Worm (Caenorhabditis elegans) whole organism, mixed stage, embryonic: ENCODE measurements around the gene R10E4.11.

ENCODE experiments used
- M03D4.4 ChIP-seq: sonication (generic microtip); optimal IDR thresholded peaks from 2 replicates; lab custom pipeline; 2017; ENCODE audit warnings: mild to moderate bottlenecking, missing genetic modification characterization, missing compliant biosample characterization
- bed-3 ChIP-seq: fragments of 200-800 bp; sonication (Bioruptor generic); optimal IDR thresholded peaks from 3 replicates; lab custom pipeline; 2018; ENCODE audit warnings: mild to moderate bottlenecking, missing genetic modification characterization, moderate library complexity, missing compliant biosample characterization
- blmp-1 ChIP-seq: fragments of 150-350 bp; optimal IDR thresholded peaks from 2 replicates; lab custom pipeline; 2014; ENCODE audit warnings: missing biosample characterization, missing genetic modification characterization
- ceh-39 ChIP-seq: fragments of 150-350 bp; optimal IDR thresholded peaks from 2 replicates; lab custom pipeline; 2014; ENCODE audit warnings: missing biosample characterization, missing genetic modification characterization
- ceh-43 ChIP-seq: fragments of 200-800 bp; sonication (Bioruptor generic); optimal IDR thresholded peaks from 2 replicates; lab custom pipeline; 2018; ENCODE audit warnings: mild to moderate bottlenecking, missing genetic modification characterization, moderate library complexity, missing compliant biosample characterization
- ceh-83 ChIP-seq: fragments of 200-800 bp; sonication (Bioruptor generic); optimal IDR thresholded peaks from 2 replicates; lab custom pipeline; 2018; ENCODE audit warnings: mild to moderate bottlenecking, missing genetic modification characterization, missing compliant biosample characterization
- ces-1 ChIP-seq: fragments of 150-350 bp; optimal IDR thresholded peaks from 2 replicates; lab custom pipeline; 2014; ENCODE audit warnings: missing biosample characterization, missing genetic modification reagents, missing genetic modification characterization
- cnd-1 ChIP-seq: fragments of 200-800 bp; sonication (Bioruptor generic); optimal IDR thresholded peaks from 2 replicates; lab custom pipeline; 2018; ENCODE audit warnings: mild to moderate bottlenecking, missing genetic modification characterization, missing compliant biosample characterization
- drap-1 ChIP-seq: fragments of 200-800 bp; sonication (Bioruptor generic); optimal IDR thresholded peaks from 3 replicates; lab custom pipeline; 2018; ENCODE audit warnings: mild to moderate bottlenecking, missing genetic modification characterization, missing compliant biosample characterization
- elt-3 ChIP-seq: fragments of 150-350 bp; optimal IDR thresholded peaks from 2 replicates; lab custom pipeline; 2014; ENCODE audit warnings: missing biosample characterization, missing genetic modification characterization
- ham-2 ChIP-seq: fragments of 200-800 bp; sonication (Bioruptor generic); optimal IDR thresholded peaks from 2 replicates; lab custom pipeline; 2018; ENCODE audit warnings: mild to moderate bottlenecking, missing genetic modification characterization, missing compliant biosample characterization
- hlh-1 ChIP-seq: fragments of 150-350 bp; optimal IDR thresholded peaks from 2 replicates; lab custom pipeline; 2014; ENCODE audit warnings: missing biosample characterization, missing genetic modification reagents, missing genetic modification characterization
- lin-13 ChIP-seq: fragments of 150-350 bp; optimal IDR thresholded peaks from 2 replicates; lab custom pipeline; 2014; ENCODE audit warnings: missing biosample characterization, missing genetic modification characterization
- lsy-2 ChIP-seq: fragments of 150-350 bp; optimal IDR thresholded peaks from 2 replicates; lab custom pipeline; 2014; ENCODE audit warnings: missing biosample characterization, missing genetic modification characterization
- mab-5 ChIP-seq: fragments of 150-350 bp; optimal IDR thresholded peaks from 2 replicates; lab custom pipeline; 2014; ENCODE audit warnings: missing biosample characterization, missing genetic modification characterization
- mep-1 ChIP-seq: fragments of 150-350 bp; optimal IDR thresholded peaks from 2 replicates; lab custom pipeline; 2017; ENCODE audit warnings: missing biosample characterization, missing genetic modification reagents, missing genetic modification characterization, inconsistent platforms
- mls-2 ChIP-seq: sonication (generic microtip); optimal IDR thresholded peaks from 2 replicates; lab custom pipeline; 2016; ENCODE audit warnings: mild to moderate bottlenecking, missing genetic modification characterization, moderate library complexity, missing compliant biosample characterization
- nhr-12 ChIP-seq: fragments of 150-350 bp; optimal IDR thresholded peaks from 2 replicates; lab custom pipeline; 2014; ENCODE audit warnings: missing biosample characterization, missing genetic modification characterization
- nhr-2 ChIP-seq: fragments of 150-350 bp; optimal IDR thresholded peaks from 2 replicates; lab custom pipeline; 2014; ENCODE audit warnings: missing biosample characterization, missing genetic modification characterization
- nhr-237 ChIP-seq: fragments of 150-350 bp; optimal IDR thresholded peaks from 2 replicates; lab custom pipeline; 2014; ENCODE audit warnings: missing biosample characterization, missing genetic modification characterization
- pha-4 ChIP-seq: fragments of 150-350 bp; optimal IDR thresholded peaks from 2 replicates; lab custom pipeline; 2018; ENCODE audit warnings: missing biosample characterization, missing genetic modification reagents, missing genetic modification characterization
- sptf-1 ChIP-seq: sonication (generic microtip); optimal IDR thresholded peaks from 2 replicates; lab custom pipeline; 2017; ENCODE audit warnings: mild to moderate bottlenecking, missing genetic modification characterization, moderate library complexity, missing compliant biosample characterization
- unc-120 ChIP-seq: sonication (generic microtip); optimal IDR thresholded peaks from 2 replicates; lab custom pipeline; 2017; ENCODE audit warnings: missing genetic modification characterization, missing compliant biosample characterization; ENCODE audit not compliant: poor library complexity, severe bottlenecking
- unc-39 ChIP-seq: fragments of 150-350 bp; optimal IDR thresholded peaks from 2 replicates; lab custom pipeline; 2014; ENCODE audit warnings: missing biosample characterization, missing genetic modification characterization
- unc-62 ChIP-seq: fragments of 150-350 bp; optimal IDR thresholded peaks from 2 replicates; lab custom pipeline; 2014; ENCODE audit warnings: missing biosample characterization, missing genetic modification reagents, missing genetic modification characterization
- zip-8 ChIP-seq: fragments of 150-350 bp; optimal IDR thresholded peaks from 2 replicates; lab custom pipeline; 2014; ENCODE audit warnings: missing biosample characterization, missing genetic modification characterization
- ztf-11 ChIP-seq: fragments of 150-350 bp; optimal IDR thresholded peaks from 2 replicates; lab custom pipeline; 2014; ENCODE audit warnings: missing biosample characterization, missing genetic modification characterization

The R10E4.11 gene

DNA sequence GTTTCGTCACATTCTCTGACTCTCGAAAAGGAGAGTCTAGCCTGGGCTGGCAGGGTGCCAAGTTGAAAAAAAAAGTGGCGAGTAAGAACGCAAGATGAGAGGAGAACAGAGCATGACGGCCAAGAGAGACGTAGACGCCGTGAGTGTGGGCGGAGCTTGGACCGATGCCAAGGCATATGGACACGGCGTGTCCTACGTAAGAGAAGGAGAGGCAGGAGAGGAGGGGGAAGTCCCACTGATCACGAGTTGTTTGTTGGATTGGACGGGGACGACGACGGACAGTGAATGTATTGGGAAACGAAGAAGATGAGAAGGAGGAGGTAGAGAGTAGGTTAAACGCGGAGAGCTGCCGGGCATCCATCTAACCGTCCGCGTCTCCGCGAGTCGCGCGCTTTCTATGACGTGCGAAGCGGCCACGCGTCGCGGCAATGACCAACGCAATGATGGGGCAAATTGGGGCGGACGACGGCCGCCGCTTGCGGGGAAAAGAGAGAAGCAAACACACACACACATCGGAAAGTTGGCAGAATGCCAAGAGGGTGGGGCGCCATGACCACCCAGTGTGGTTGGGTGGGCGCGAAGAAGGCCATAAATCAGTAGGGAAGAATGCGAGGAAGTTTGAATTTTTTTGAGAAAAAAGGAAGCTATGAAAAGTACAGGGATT, 18.8 kb downstream of the R10E4.11 start (continued):
- peak; percentile 98 for TF ChIP-seq ham-2
- TF ChIP-seq bed-3 = no peak
- TF ChIP-seq ztf-11 (tag; lab: Kevin White, UChicago) = peak; percentile 81
- TF ChIP-seq, all 35 proteins: peak for 24

DNA sequence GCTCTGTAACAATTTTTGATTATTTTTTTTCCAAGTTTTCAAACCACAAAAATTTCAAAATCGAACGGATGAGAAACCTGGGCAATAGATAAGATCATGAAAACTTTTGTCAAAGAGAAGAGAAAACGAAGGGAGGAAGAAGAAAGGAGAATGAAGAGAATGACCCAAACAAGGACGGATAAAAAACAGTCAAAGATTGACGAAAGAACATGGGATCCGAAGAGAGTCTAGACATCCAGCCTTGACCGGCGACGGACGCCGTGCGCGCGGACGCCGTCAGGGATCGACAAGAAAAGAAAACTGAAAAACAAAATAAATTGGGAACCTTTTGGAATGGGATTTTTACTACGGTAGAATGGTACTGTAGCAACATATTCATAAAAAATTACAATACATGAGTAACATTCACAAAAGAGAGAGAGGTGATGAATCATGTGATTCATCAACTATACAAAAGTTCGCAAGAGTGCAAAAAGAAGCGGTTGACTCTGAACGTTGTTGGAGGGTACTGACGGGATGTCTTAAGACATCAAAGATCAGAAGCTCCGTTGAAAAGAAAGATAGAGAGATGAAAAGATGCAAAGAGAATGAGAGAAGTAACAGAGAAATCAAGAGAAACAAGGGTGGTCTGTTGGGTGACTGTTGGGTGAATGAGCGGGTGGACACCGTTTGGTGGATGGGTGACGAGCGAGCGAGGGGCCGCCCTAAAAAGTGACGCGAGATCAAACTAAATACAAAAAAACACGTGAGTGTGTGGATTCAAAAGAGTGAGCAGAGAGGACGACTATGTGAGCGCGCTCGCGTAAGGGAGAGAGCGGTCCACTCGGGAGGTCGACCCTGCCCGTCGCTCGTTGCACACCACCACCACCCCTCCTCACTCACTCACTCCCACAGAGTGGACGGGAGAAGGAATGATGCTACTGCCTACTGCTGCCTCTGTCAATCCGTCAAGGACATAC, 20.3 kb downstream of the R10E4.11 start, which contains the start of gene sup-26:
TSS of gene sup-26 (minus strand) at position 10 of the 959 bp plus-strand sequence.
- TF ChIP-seq lsy-2 (tag; lab: Kevin White, UChicago) (peak; percentile 25), drap-1 (GFP tag; lab: Kevin White, UChicago) (peak; percentile 35), cnd-1 (tag; lab: Kevin White, UChicago) (peak; percentile 49), ceh-39 (peak; percentile 8), mep-1 (tag; lab: Kevin White, UChicago) (peak; percentile 10), elt-3 (tag; lab: Kevin White, UChicago) (no peak), mls-2 (peak; percentile 36), ceh-83 (no peak), lin-13 (tag; lab: Kevin White, UChicago) (peak; percentile 13), ham-2 (peak; percentile 58), hlh-1 (tag; lab: Kevin White, UChicago) (peak; percentile 62), blmp-1 (tag; lab: Kevin White, UChicago) (no peak), unc-39 (tag; lab: Kevin White, UChicago) (no peak), M03D4.4 (tag; lab: Kevin White, UChicago) (peak; percentile 73), sptf-1 (tag; lab: Kevin White, UChicago) (peak; percentile 45), unc-62 (GFP tag; lab: Kevin White, UChicago) (peak; percentile 67), zip-8 (tag; lab: Kevin White, UChicago) (no peak), unc-120 (tag; lab: Kevin White, UChicago) (peak; percentile 68), mab-5 (tag; lab: Kevin White, UChicago) (no peak)

DNA sequence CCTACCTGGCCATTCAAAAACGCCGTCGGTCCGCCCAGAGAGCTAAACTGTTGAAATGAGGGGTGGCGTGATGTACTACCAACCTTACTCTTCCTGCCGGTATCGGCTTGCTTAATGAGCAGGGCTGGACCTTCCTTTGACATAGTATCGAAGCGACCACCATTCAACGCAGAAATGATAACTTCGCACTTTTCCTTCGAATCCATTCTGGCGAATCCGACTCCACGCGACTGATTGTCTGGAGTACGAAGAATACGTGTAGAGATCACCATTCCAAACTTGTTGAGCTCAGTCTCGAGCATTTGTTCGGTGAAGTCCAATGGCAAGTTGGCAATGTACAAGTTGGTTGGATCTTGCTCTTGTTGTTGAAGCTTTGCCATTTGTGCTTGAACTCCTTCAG, 22.6 kb downstream of the R10E4.11 start:
- TF ChIP-seq M03D4.4 (tag; lab: Kevin White, UChicago) (no peak), nhr-12 (no peak), ceh-43 (no peak), lin-13 (tag; lab: Kevin White, UChicago) (no peak), blmp-1 (tag; lab: Kevin White, UChicago) (no peak), drap-1 (GFP tag; lab: Kevin White, UChicago) (no peak), nhr-2 (no peak), ces-1 (GFP tag; lab: Kevin White, UChicago) (no peak), nhr-237 (tag; lab: Kevin White, UChicago) (no peak), pha-4 (tag; lab: Kevin White, UChicago) (no peak)

DNA sequence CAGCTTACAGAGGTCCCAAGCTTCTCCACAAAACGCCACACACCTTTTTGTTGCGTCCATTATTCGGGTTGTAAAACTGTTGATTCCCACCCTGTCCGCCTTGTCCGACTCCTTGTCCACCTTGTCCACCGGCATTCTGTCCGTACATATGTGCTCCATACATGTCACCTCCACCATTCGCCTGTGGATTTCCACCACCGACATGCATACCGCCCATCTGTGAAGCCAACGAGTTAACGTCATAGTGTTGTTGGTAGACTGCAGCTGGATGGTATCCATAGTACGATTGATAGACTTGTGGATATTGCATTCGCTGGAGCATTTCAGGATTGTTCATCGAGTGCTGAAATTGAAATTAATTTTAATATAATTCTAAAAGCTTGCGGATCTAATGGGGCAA, 23.1 kb downstream of the R10E4.11 start:
- TF ChIP-seq M03D4.4 (tag; lab: Kevin White, UChicago) = peak; percentile 44
- TF ChIP-seq zip-8 (tag; lab: Kevin White, UChicago) = no peak

DNA sequence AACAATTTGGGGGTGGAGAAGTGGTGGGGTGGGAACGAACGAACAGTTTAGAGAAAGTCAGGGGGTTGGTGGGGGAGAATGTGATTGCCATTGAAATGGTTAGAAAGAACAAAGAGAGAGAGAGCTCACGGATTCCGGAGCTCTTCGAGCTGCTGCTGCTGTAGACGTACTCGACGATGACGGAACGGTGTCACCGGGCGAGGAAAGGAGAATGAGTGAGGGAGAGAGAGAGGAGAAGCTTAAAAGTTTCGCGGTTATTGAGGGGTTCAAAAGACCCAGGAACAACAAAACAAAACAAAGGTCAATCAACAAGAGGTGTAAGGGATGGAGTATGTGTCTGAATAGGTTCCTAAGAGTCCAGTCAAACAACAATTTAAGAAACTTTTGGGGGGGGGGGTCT, 24.6 kb downstream of the R10E4.11 start:
- TF ChIP-seq ceh-83 (peak; percentile 71), nhr-12 (no peak)

DNA sequence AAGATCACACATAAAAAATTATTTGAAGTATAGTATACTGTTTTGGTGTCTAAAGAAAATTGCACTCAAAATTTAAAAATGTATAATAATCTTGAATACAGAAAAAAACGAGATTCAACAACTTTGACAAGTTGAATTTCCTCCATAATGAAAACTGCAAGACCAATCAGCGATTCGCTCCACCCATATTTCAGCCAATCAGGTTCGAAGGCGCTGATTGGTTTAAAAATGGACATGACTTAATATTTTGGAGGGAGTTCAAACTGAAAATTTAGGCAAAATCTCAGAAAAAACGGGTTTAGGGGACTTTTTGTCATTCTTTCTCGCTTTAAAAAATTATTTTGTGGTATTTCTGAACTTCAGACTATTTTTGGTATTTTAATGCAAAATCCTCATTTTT, 25.1 kb downstream of the R10E4.11 start:
- no peak for TF ChIP-seq ces-1 (GFP tag; lab: Kevin White, UChicago)
- no peak for TF ChIP-seq zip-8 (tag; lab: Kevin White, UChicago)
- no peak for TF ChIP-seq ceh-43
- TF ChIP-seq nhr-237 (tag; lab: Kevin White, UChicago) = no peak
- TF ChIP-seq mab-5 (tag; lab: Kevin White, UChicago) = no peak
